Worm (Caenorhabditis elegans): ENCODE results near the gene F17H10.2.
A peak's percentile ranks its signal among the peaks of the same experiment; 100 is the strongest.

F17H10.2 gene

ce11 chrX:13077872-13078271, 35.7 kb upstream of the F17H10.2 start, which contains the start of gene K03A11.4:
Gene K03A11.4 (plus strand): TSS chrX:13078172.
- TF ChIP-seq Y116A8C.19 (tag; optimal IDR thresholded peaks at IDR 0.05; ENCODE audit: borderline replicate concordance), result no peak
- TF ChIP-seq elt-2 (tag; optimal IDR thresholded peaks at IDR 0.05), result no peak
- no peak for TF ChIP-seq pqm-1 (tag; optimal IDR thresholded peaks at IDR 0.05)
- no peak for TF ChIP-seq ceh-8 (GFP tag; optimal IDR thresholded peaks at IDR 0.05)
- no peak for TF ChIP-seq irx-1 (tag; optimal IDR thresholded peaks at IDR 0.05)
- no peak for TF ChIP-seq hpl-2 (GFP tag; optimal IDR thresholded peaks at IDR 0.05)
- no peak for TF ChIP-seq ztf-11 (tag; optimal IDR thresholded peaks at IDR 0.05)
- no peak for TF ChIP-seq jun-1 (tag; optimal IDR thresholded peaks at IDR 0.05)

- TF ChIP-seq dsc-1 (tag; optimal IDR thresholded peaks at IDR 0.05), result no peak
- no peak for TF ChIP-seq ceh-90 (tag; optimal IDR thresholded peaks at IDR 0.05)
- no peak for TF ChIP-seq efl-1 (optimal IDR thresholded peaks at IDR 0.05)
- peak in 1 of 2 experiments; percentile 5 for TF ChIP-seq efl-1 (GFP tag; optimal IDR thresholded peaks at IDR 0.05 in 1 of 2)
- TF ChIP-seq skn-1 (tag; optimal IDR thresholded peaks at IDR 0.05), result no peak
- no peak for TF ChIP-seq lin-14 (GFP tag; optimal IDR thresholded peaks at IDR 0.05)
- no peak for TF ChIP-seq ztf-11 (tag; optimal IDR thresholded peaks at IDR 0.05)
Measured at ce11 chrX:13082326-13082725, 31.2 kb upstream of the F17H10.2 start, which contains the start of gene str-10. Gene str-10 (plus strand): TSS chrX:13082626.

- TF ChIP-seq sox-4 (tag; optimal IDR thresholded peaks at IDR 0.05), result no peak
Measured at ce11 chrX:13084273-13084672, 29.3 kb upstream of the F17H10.2 start, which contains the start of gene R03G8.1. Gene R03G8.1 (plus strand): TSS chrX:13084573.

- TF ChIP-seq alr-1 (tag; optimal IDR thresholded peaks at IDR 0.05; ENCODE audit: borderline replicate concordance) (no peak), ces-1 (GFP tag; optimal IDR thresholded peaks at IDR 0.05) (no peak)
Measured at ce11 chrX:13088539-13088938, 25.0 kb upstream of the F17H10.2 start.

ce11 chrX:13090665-13091064, 22.9 kb upstream of the F17H10.2 start, which contains the start of gene R03G8.3:
Gene R03G8.3 (plus strand): TSS chrX:13090965.
- no peak for TF ChIP-seq efl-3 (GFP tag; optimal IDR thresholded peaks at IDR 0.05)
- no peak for TF ChIP-seq mab-9 (GFP tag; IDR thresholded peaks at IDR 0.05)
- no peak for TF ChIP-seq sptf-1 (tag; optimal IDR thresholded peaks at IDR 0.05)
- no peak for TF ChIP-seq lin-35 (GFP tag; optimal IDR thresholded peaks at IDR 0.05)
- no peak for TF ChIP-seq irx-1 (tag; optimal IDR thresholded peaks at IDR 0.05)
- TF ChIP-seq egl-27 (tag; optimal IDR thresholded peaks at IDR 0.05), result no peak
- no peak for TF ChIP-seq sox-4 (tag; optimal IDR thresholded peaks at IDR 0.05)
- TF ChIP-seq sup-37 (GFP tag; optimal IDR thresholded peaks at IDR 0.05), result no peak
- TF ChIP-seq C04F5.9 (tag; optimal IDR thresholded peaks at IDR 0.05), result no peak
- no peak for TF ChIP-seq ces-1 (GFP tag; optimal IDR thresholded peaks at IDR 0.05)
- TF ChIP-seq nhr-76 (tag; optimal IDR thresholded peaks at IDR 0.05), result no peak
- TF ChIP-seq ama-1 (optimal IDR thresholded peaks at IDR 0.05), result no peak
- no peak for TF ChIP-seq pax-3 (tag; optimal IDR thresholded peaks at IDR 0.05)
- TF ChIP-seq rnt-1 (tag; optimal IDR thresholded peaks at IDR 0.05), result no peak
- no peak for TF ChIP-seq tbx-2 (tag; optimal IDR thresholded peaks at IDR 0.05)
- no peak for TF ChIP-seq swsn-7 (tag; optimal IDR thresholded peaks at IDR 0.05)
- no peak for TF ChIP-seq lin-39 (tag; optimal IDR thresholded peaks at IDR 0.05)
- TF ChIP-seq unc-98 (GFP tag; IDR thresholded peaks at IDR 0.05), result no peak
- no peak for TF ChIP-seq nhr-90 (tag; optimal IDR thresholded peaks at IDR 0.05; ENCODE audit: poor library complexity)

- TF ChIP-seq lir-3 (tag; optimal IDR thresholded peaks at IDR 0.05; ENCODE audit: poor library complexity) (no peak), nhr-76 (tag; optimal IDR thresholded peaks at IDR 0.05) (no peak), mab-9 (GFP tag; IDR thresholded peaks at IDR 0.05) (no peak)
Measured at ce11 chrX:13091199-13091598, 22.4 kb upstream of the F17H10.2 start.
